Worm (Caenorhabditis elegans): ENCODE data around the gene T27F7.12.
A peak's percentile ranks its signal among the peaks of the same experiment; 100 is the strongest.

The T27F7.12 gene

DNA sequence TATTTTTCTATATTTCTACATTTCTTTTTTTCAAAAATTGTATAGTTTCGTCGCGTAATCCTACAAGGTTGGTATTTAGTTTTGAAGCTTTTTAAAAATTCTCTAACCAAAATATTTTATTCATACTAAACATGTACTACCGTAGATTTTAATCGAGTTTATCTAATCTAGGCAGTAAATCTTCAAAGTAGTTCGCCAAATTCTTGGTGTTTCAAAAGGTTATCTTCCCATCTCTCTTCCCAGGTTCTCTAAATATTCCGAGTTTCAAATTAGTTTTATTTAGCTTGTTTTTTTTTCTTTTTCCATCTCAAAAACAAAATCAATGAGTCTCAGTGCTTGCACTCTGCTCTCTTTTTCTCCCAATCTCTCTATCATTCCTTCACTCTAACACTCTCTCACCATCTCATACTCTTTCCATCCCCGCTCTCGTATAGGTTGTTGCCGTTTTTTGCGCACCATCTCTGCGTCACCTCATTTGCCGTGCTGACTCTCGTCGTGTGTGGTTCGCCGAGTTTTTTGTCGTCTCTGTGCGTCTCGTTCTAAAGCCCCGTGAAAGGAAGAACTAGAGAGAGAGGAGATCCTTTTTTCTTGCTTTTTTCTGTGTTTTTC is 27.2 kb downstream of the T27F7.12 start (continued):
- TF ChIP-seq fos-1 (tag; optimal IDR thresholded peaks at IDR 0.05) (no peak), ceh-16 (tag; optimal IDR thresholded peaks at IDR 0.05) (no peak), unc-62 (GFP tag; optimal IDR thresholded peaks at IDR 0.05) (peak; percentile 46), lin-15B (tag; optimal IDR thresholded peaks at IDR 0.05) (peak; percentile 56), ceh-9 (tag; optimal IDR thresholded peaks at IDR 0.05) (no peak), nhr-23 (tag; optimal IDR thresholded peaks at IDR 0.05) (peak; percentile 60), zag-1 (tag; optimal IDR thresholded peaks at IDR 0.05) (no peak), nhr-67 (tag; optimal IDR thresholded peaks at IDR 0.05) (no peak), ama-1 (optimal IDR thresholded peaks at IDR 0.05) (no peak), elt-3 (tag; optimal IDR thresholded peaks at IDR 0.05) (no peak), snpc-4 (tag; optimal IDR thresholded peaks at IDR 0.05) (peak; percentile 44), hmg-11 (tag; optimal IDR thresholded peaks at IDR 0.05) (peak; percentile 94), fkh-10 (GFP tag; optimal IDR thresholded peaks at IDR 0.05) (no peak)

ce11 chrII:5018578-5018977 is 28.7 kb downstream of the T27F7.12 start:
- TF ChIP-seq nhr-67 (tag; optimal IDR thresholded peaks at IDR 0.05), result no peak

- TF ChIP-seq mdl-1 (tag; optimal IDR thresholded peaks at IDR 0.05), result no peak
- peak; percentile 7 for TF ChIP-seq nfya-1 (tag; optimal IDR thresholded peaks at IDR 0.05; ENCODE audit: insufficient read depth)
- peak; percentile 15 for TF ChIP-seq nhr-23 (tag; optimal IDR thresholded peaks at IDR 0.05)
- no peak for TF ChIP-seq unc-62 (GFP tag; optimal IDR thresholded peaks at IDR 0.05)
- peak; percentile 100 for TF ChIP-seq elt-2 (tag; optimal IDR thresholded peaks at IDR 0.05)
- TF ChIP-seq jun-1 (tag; optimal IDR thresholded peaks at IDR 0.05), result peak; percentile 54
- TF ChIP-seq unc-39 (tag; optimal IDR thresholded peaks at IDR 0.05), result no peak
- peak; percentile 28 for TF ChIP-seq pha-4 (tag; optimal IDR thresholded peaks at IDR 0.05)
- TF ChIP-seq nhr-43 (tag; optimal IDR thresholded peaks at IDR 0.05; ENCODE audit: poor library complexity, severe bottlenecking), result peak; percentile 59
- peak; percentile 45 for TF ChIP-seq pqm-1 (tag; optimal IDR thresholded peaks at IDR 0.05)
- peak; percentile 32 for TF ChIP-seq ceh-28 (tag; optimal IDR thresholded peaks at IDR 0.05)
- peak; percentile 67 for TF ChIP-seq nhr-25 (tag; optimal IDR thresholded peaks at IDR 0.05)
Observed at ce11 chrII:5019389-5020108, 29.6 kb downstream of the T27F7.12 start.

ce11 chrII:5020513-5021081 is 30.7 kb downstream of the T27F7.12 start:
- TF ChIP-seq nhr-23 (tag; optimal IDR thresholded peaks at IDR 0.05) (no peak), daf-12 (tag; optimal IDR thresholded peaks at IDR 0.05) (no peak), ztf-11 (tag; optimal IDR thresholded peaks at IDR 0.05) (no peak), elt-3 (tag; optimal IDR thresholded peaks at IDR 0.05) (no peak), nhr-76 (tag; optimal IDR thresholded peaks at IDR 0.05) (no peak), hmg-11 (tag; optimal IDR thresholded peaks at IDR 0.05) (no peak), pha-4 (tag; optimal IDR thresholded peaks at IDR 0.05) (peak; percentile 33), elt-2 (tag; optimal IDR thresholded peaks at IDR 0.05) (peak; percentile 88)

DNA sequence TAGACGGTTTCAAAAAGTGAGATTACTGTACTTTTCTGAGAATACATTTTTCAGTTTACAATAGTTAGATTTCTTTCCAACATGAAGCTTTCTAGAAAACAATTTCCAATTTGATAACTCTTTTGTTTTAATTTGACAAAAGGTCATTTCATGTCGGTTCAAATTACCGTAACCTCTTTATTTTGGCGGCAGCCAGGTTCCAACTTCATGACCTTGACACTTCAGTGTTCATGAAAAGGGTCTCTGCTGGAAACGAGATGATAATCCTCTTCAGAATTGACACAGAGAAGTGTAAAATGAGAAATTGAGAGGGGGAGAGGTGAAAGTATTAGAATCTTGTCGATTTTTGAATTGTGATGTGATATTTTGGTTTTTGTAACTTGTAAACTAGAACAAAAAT is 31.6 kb downstream of the T27F7.12 start:
- TF ChIP-seq nhr-11 (tag; optimal IDR thresholded peaks at IDR 0.05), result no peak
- peak in 1 of 3 experiments; percentile 3 for TF ChIP-seq elt-3 (tag; optimal IDR thresholded peaks at IDR 0.05)
- peak; percentile 75 for TF ChIP-seq nhr-25 (tag; optimal IDR thresholded peaks at IDR 0.05)

DNA sequence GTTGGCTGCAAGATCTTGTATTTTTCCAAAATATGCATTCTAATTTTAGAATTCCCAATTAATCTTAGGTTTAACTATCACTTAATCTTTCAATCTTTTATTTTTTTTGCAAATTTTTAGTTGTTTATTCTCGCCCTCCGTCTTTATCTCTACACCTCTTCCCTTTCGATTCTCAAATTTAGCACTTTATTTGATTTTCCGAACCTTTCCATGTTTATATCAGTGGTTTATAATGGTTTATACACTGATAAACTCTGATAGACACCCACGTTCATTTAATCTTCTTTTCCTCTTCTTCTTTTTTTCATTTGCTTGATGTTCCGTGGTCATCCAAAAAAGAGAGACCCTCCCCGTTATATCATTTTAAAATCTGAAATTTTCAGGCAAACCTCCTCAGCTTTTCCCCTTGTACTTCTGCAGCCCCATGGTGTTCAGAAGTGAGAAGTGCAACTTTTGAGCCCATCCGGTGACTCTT is 32.5 kb downstream of the T27F7.12 start, which contains the start of the genes nsy-1 and F59A6.13:
Gene nsy-1, plus strand, starts transcription at position 377 of the 475 bp plus-strand sequence.
Gene F59A6.13, plus strand, starts transcription at position 425 of the 475 bp plus-strand sequence.
- peak; percentile 98 for TF ChIP-seq elt-2 (tag; optimal IDR thresholded peaks at IDR 0.05)
- TF ChIP-seq nhr-76 (tag; optimal IDR thresholded peaks at IDR 0.05), result no peak
- TF ChIP-seq unc-39 (tag; optimal IDR thresholded peaks at IDR 0.05), result no peak
- TF ChIP-seq nhr-23 (tag; optimal IDR thresholded peaks at IDR 0.05), result no peak
- peak; percentile 60 for TF ChIP-seq pqm-1 (tag; optimal IDR thresholded peaks at IDR 0.05)
- TF ChIP-seq daf-12 (tag; optimal IDR thresholded peaks at IDR 0.05), result no peak
- TF ChIP-seq aly-2 (tag; optimal IDR thresholded peaks at IDR 0.05), result no peak
- TF ChIP-seq skn-1 (tag; optimal IDR thresholded peaks at IDR 0.05), result no peak
- no peak for TF ChIP-seq nhr-28 (tag; optimal IDR thresholded peaks at IDR 0.05)
- no peak for TF ChIP-seq fkh-2 (tag; optimal IDR thresholded peaks at IDR 0.05)
- peak; percentile 11 for TF ChIP-seq pha-4 (tag; optimal IDR thresholded peaks at IDR 0.05)
- no peak for TF ChIP-seq nfya-1 (tag; optimal IDR thresholded peaks at IDR 0.05; ENCODE audit: insufficient read depth)
- no peak for TF ChIP-seq nhr-25 (tag; optimal IDR thresholded peaks at IDR 0.05)
- no peak for TF ChIP-seq jun-1 (tag; optimal IDR thresholded peaks at IDR 0.05)
- TF ChIP-seq nhr-12 (tag; optimal IDR thresholded peaks at IDR 0.05), result no peak
- no peak for TF ChIP-seq fos-1 (tag; optimal IDR thresholded peaks at IDR 0.05)
- TF ChIP-seq lsy-12 (tag; optimal IDR thresholded peaks at IDR 0.05), result no peak
- no peak for TF ChIP-seq nhr-67 (tag; optimal IDR thresholded peaks at IDR 0.05)
